Worm (Caenorhabditis elegans): ENCODE data around the gene cpb-1.

DNA sequence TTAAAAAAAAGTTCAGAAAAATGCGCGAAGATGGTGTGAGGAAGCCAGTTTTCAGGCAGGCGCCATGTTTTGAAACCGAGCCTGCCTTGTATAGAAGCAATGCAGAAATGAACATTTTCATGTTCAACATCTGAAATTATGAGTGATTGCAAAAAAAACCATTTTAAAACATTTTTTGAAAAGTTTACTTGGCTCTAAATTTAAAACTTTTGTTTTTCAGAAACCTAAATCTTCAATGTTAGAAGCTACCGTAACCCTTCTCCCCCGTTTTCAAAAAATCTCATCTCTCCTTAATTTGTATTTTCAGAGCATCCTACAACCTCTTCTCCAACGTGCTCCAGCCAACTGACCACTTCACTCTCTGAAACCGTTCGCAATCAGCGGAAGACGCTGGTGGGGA is 40.6 kb upstream of the cpb-1 start, which contains the start of gene fozi-1:
- TF ChIP-seq ztf-16 (tag; optimal IDR thresholded peaks at IDR 0.05) (no peak), nhr-11 (tag; optimal IDR thresholded peaks at IDR 0.05) (no peak)
